Worm (Caenorhabditis elegans) whole organism, young adult: ENCODE results near the gene sahd-1.

ENCODE experiments used
- C17E4.6 ChIP-seq: fragments of 200-800 bp; sonication (Bioruptor generic); IDR thresholded peaks from 2 replicates; pipeline ENCODE4 v1.3.6; 2022; ENCODE audit warnings: missing genetic modification reagents, missing genetic modification characterization, missing compliant biosample characterization
- ama-1 ChIP-seq, 3 experiments: fragments of 150-350 bp in 1 of 3; sonication (generic microtip) in 2 of 3; optimal IDR thresholded peaks; 2 replicates each; lab custom pipeline; 2014 to 2018; ENCODE audit warnings: missing biosample characterization in 2 of 3, missing genetic modification characterization in 2 of 3, missing genetic modification reagents in 2 of 3
- lin-40 ChIP-seq: sonication (generic microtip); optimal IDR thresholded peaks from 2 replicates; lab custom pipeline; 2016; ENCODE audit warnings: missing genetic modification characterization, mild to moderate bottlenecking, missing compliant biosample characterization, missing genotype, missing genetic modification reagents
- mel-28 ChIP-seq: sonication (generic microtip); optimal IDR thresholded peaks from 2 replicates; lab custom pipeline; 2016; ENCODE audit warnings: borderline replicate concordance, mild to moderate bottlenecking, missing genetic modification characterization, missing compliant biosample characterization
- tbx-9 ChIP-seq: sonication (generic microtip); optimal IDR thresholded peaks from 2 replicates; lab custom pipeline; 2016; ENCODE audit warnings: borderline replicate concordance, missing genetic modification characterization, inconsistent platforms, missing compliant biosample characterization
- tlf-1 ChIP-seq: fragments of 200-800 bp; sonication (Bioruptor generic); optimal IDR thresholded peaks from 2 replicates; lab custom pipeline; 2018; ENCODE audit warnings: mild to moderate bottlenecking, missing genetic modification characterization, missing compliant biosample characterization
- unc-62 ChIP-seq: fragments of 150-350 bp; optimal IDR thresholded peaks from 2 replicates; lab custom pipeline; 2014; ENCODE audit warnings: missing biosample characterization, missing genetic modification reagents, missing genetic modification characterization

DNA sequence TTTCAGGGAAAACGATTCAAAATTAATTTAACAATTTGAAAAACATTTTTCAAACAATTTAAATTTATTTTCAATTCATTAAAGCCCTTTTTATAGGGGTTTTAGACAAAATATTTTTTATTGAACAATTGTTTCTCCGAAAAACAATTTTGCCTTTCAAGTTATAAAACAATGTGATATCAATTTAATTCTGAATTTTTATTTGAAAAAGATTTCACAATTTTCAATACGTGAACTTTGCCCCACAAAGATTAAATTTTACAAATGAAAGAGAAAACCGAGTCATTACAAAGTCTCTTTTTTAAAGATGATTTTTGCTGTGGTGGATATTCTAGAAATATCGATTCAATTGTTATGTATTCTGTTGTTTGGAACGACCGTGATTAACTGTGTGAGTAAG lies 4.2 kb upstream of the sahd-1 start, which contains the start of gene ZK177.2:
- TF ChIP-seq C17E4.6 (GFP tag; lab: Robert Waterston, UW), result no peak
- no peak for TF ChIP-seq mel-28 (tag; lab: Kevin White, UChicago)
- TF ChIP-seq ama-1 (optimal IDR thresholded peaks at IDR 0.05; lab: Kevin White, UChicago), result no peak
- no peak for TF ChIP-seq ama-1 (GFP tag; optimal IDR thresholded peaks at IDR 0.05; lab: Kevin White, UChicago)
- TF ChIP-seq lin-40 (tag; lab: Kevin White, UChicago), result no peak
- TF ChIP-seq tlf-1, result no peak
- TF ChIP-seq unc-62, result no peak
- TF ChIP-seq tbx-9 (tag; lab: Kevin White, UChicago), result no peak
